Worm (Caenorhabditis elegans) whole organism, L4 larva: ENCODE measurements around the gene clec-242.

Source experiments
- F26F4.8 ChIP-seq: fragments of 200-800 bp; sonication (Bioruptor generic); conservative IDR thresholded peaks from 2 replicates; pipeline ENCODE4 v1.3.6; 2022; ENCODE audit warnings: missing genetic modification characterization, missing compliant biosample characterization
- fos-1 ChIP-seq: fragments of 150-350 bp; optimal IDR thresholded peaks from 2 replicates; lab custom pipeline; 2014; ENCODE audit warnings: missing biosample characterization, missing genetic modification characterization
- hmg-1.1 ChIP-seq: fragments of 200-800 bp; sonication (Bioruptor generic); IDR thresholded peaks from 2 replicates; pipeline ENCODE4 v1.3.6; 2022; ENCODE audit warnings: missing genetic modification reagents, missing genetic modification characterization, missing compliant biosample characterization
- jun-1 ChIP-seq: fragments of 150-350 bp; optimal IDR thresholded peaks from 2 replicates; lab custom pipeline; 2014; ENCODE audit warnings: missing biosample characterization, missing genetic modification reagents, missing genetic modification characterization
- lir-3 ChIP-seq: sonication (generic microtip); optimal IDR thresholded peaks from 2 replicates; lab custom pipeline; 2016; ENCODE audit warnings: mild to moderate bottlenecking, missing genetic modification characterization, missing compliant biosample characterization
- pha-4 ChIP-seq, 2 experiments: fragments of 150-350 bp in 1 of 2; fragments of 200-800 bp in 1 of 2; sonication (Bioruptor generic) in 1 of 2; IDR thresholded peaks in 1 of 2; optimal IDR thresholded peaks in 1 of 2; 2 replicates each; pipeline versions ENCODE4 v1.3.6 to Lab custom; 2014 to 2022; ENCODE audit warnings: missing genetic modification characterization in 2 of 2, missing genetic modification reagents in 2 of 2, missing biosample characterization in 1 of 2, missing compliant biosample characterization in 1 of 2
- snpc-1.2 ChIP-seq: fragments of 200-800 bp; sonication (Bioruptor generic); IDR thresholded peaks from 2 replicates; pipeline ENCODE4 v1.3.6; 2022; ENCODE audit warnings: missing genetic modification reagents, missing genetic modification characterization, missing compliant biosample characterization

DNA sequence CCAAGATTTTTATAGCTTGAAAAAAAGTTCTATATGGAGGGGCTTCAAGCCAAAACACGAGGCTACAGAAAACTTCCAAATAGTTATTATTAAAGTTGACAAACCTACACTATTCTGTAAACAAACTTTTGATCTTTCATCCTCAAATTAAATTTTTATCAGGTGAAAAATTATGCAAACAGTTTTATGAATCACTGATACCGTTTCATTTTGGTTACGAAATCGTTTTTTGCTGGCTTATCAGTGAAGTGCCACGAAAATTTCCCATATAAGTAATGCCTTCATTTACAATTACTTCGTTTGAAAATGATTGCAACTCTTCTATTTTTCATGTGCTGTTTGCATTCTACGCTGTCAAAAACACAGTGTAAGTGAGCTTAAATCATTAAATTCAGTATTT, 6.5 kb downstream of the clec-242 start, which contains the start of gene T19C9.8:
- TF ChIP-seq F26F4.8 (GFP tag; lab: Robert Waterston, UW), result no peak
- no peak for TF ChIP-seq snpc-1.2 (GFP tag; lab: Robert Waterston, UW)
- TF ChIP-seq hmg-1.1 (GFP tag; lab: Robert Waterston, UW), result no peak
- TF ChIP-seq pha-4 (GFP tag; IDR thresholded peaks at IDR 0.05; lab: Robert Waterston, UW), result no peak
- TF ChIP-seq pha-4 (tag; optimal IDR thresholded peaks at IDR 0.05; lab: Kevin White, UChicago), result no peak
- no peak for TF ChIP-seq jun-1
- TF ChIP-seq lir-3 (tag; lab: Kevin White, UChicago), result no peak
- TF ChIP-seq fos-1 (tag; lab: Kevin White, UChicago), result no peak
